Fruit fly (Drosophila melanogaster) whole organism, embryonic: ENCODE data around the gene Hrs.

ENCODE experiments used
- Antp ChIP-seq: fragments of 200-800 bp; sonication (Bioruptor generic); optimal IDR thresholded peaks from 3 replicates; lab custom pipeline; 2016; ENCODE audit warnings: missing biosample characterization, missing genetic modification characterization
- C15 ChIP-seq: fragments of 200-800 bp; sonication (Bioruptor generic); IDR thresholded peaks from 3 replicates; pipeline ENCODE4 v1.3.6; 2022; ENCODE audit warnings: missing biosample characterization, missing genetic modification characterization
- CG10959 ChIP-seq: fragments of 200-800 bp; sonication (Bioruptor generic); IDR thresholded peaks from 2 replicates; pipeline ENCODE4 v1.3.6; 2022; ENCODE audit warnings: missing biosample characterization, missing genetic modification characterization
- CG11085 ChIP-seq: fragments of 200-800 bp; sonication (Bioruptor generic); IDR thresholded peaks from 2 replicates; pipeline ENCODE4 v1.3.6; 2022; ENCODE audit warnings: missing biosample characterization, missing genetic modification characterization
- CG15011 ChIP-seq: fragments of 200-800 bp; sonication (Bioruptor generic); optimal IDR thresholded peaks from 3 replicates; lab custom pipeline; 2018; ENCODE audit warnings: missing biosample characterization, mild to moderate bottlenecking, missing genetic modification characterization
- CG1529 ChIP-seq: fragments of 200-800 bp; sonication (Bioruptor generic); optimal IDR thresholded peaks from 3 replicates; lab custom pipeline; 2018; ENCODE audit warnings: missing biosample characterization, missing genetic modification characterization
- CG16863 ChIP-seq: fragments of 200-800 bp; sonication (Bioruptor generic); optimal IDR thresholded peaks from 3 replicates; lab custom pipeline; 2016; ENCODE audit warnings: missing biosample characterization, missing genetic modification characterization
- CG17328 ChIP-seq: fragments of 200-800 bp; sonication (Bioruptor generic); IDR thresholded peaks from 2 replicates; pipeline ENCODE4 v1.3.6; 2022; ENCODE audit warnings: missing biosample characterization, missing genetic modification characterization
- CG18476 ChIP-seq: fragments of 200-800 bp; sonication (Bioruptor generic); optimal IDR thresholded peaks from 2 replicates; lab custom pipeline; 2016; ENCODE audit warnings: missing biosample characterization, mild to moderate bottlenecking, missing genetic modification characterization
- CG18764 ChIP-seq: fragments of 200-800 bp; sonication (Bioruptor generic); optimal IDR thresholded peaks from 3 replicates; lab custom pipeline; 2016; ENCODE audit warnings: missing biosample characterization, missing genetic modification characterization
- CG30020 ChIP-seq: fragments of 200-800 bp; optimal IDR thresholded peaks from 2 replicates; lab custom pipeline; 2019; ENCODE audit warnings: missing biosample characterization, mild to moderate bottlenecking, missing genetic modification characterization, moderate library complexity
- CG34376 ChIP-seq: fragments of 200-800 bp; sonication (Bioruptor generic); optimal IDR thresholded peaks from 2 replicates; lab custom pipeline; 2018; ENCODE audit warnings: missing biosample characterization, mild to moderate bottlenecking, missing genetic modification characterization
- CG4404 ChIP-seq: fragments of 200-800 bp; sonication (Bioruptor generic); IDR thresholded peaks from 2 replicates; pipeline ENCODE4 v1.3.6; 2022; ENCODE audit warnings: missing biosample characterization, missing genetic modification characterization
- CG4707 ChIP-seq: fragments of 200-800 bp; sonication (Bioruptor generic); optimal IDR thresholded peaks from 2 replicates; lab custom pipeline; 2018; ENCODE audit warnings: missing biosample characterization, mild to moderate bottlenecking, missing genetic modification characterization, moderate library complexity
- CG4854 ChIP-seq: fragments of 200-800 bp; sonication (Bioruptor generic); optimal IDR thresholded peaks from 2 replicates; lab custom pipeline; 2016; ENCODE audit warnings: missing biosample characterization, missing genetic modification characterization, inconsistent platforms
- CG5245 ChIP-seq: fragments of 200-800 bp; sonication (Bioruptor generic); optimal IDR thresholded peaks from 3 replicates; lab custom pipeline; 2016; ENCODE audit warnings: missing biosample characterization, missing genetic modification characterization
- CG6791 ChIP-seq: fragments of 200-800 bp; sonication (Bioruptor generic); IDR thresholded peaks from 3 replicates; pipeline ENCODE4 v1.3.6; 2022; ENCODE audit warnings: missing biosample characterization, missing genetic modification characterization; ENCODE audit not compliant: partially characterized antibody
- CG7372 ChIP-seq: fragments of 200-800 bp; sonication (Bioruptor generic); IDR thresholded peaks from 2 replicates; pipeline ENCODE4 v1.3.6; 2022; ENCODE audit warnings: missing biosample characterization, missing genetic modification characterization
- CG8281 ChIP-seq: fragments of 200-800 bp; sonication (Bioruptor generic); optimal IDR thresholded peaks from 2 replicates; lab custom pipeline; 2018; ENCODE audit warnings: missing biosample characterization, mild to moderate bottlenecking, missing genetic modification characterization, moderate library complexity
- CG9797 ChIP-seq: fragments of 200-800 bp; sonication (Bioruptor generic); optimal IDR thresholded peaks from 3 replicates; lab custom pipeline; 2018; ENCODE audit warnings: missing biosample characterization, mild to moderate bottlenecking, missing genetic modification characterization
- CHES-1-like ChIP-seq: fragments of 200-800 bp; sonication (Bioruptor generic); optimal IDR thresholded peaks from 2 replicates; lab custom pipeline; 2016; ENCODE audit warnings: missing biosample characterization, missing genetic modification characterization
- D ChIP-seq, 2 experiments: fragments of 200-800 bp in 1 of 2; fragments of >200 bp in 1 of 2; sonication (Bioruptor generic) in 1 of 2; optimal IDR thresholded peaks; 2 replicates in 1 of 2; 3 replicates in 1 of 2; lab custom pipeline; 2017; ENCODE audit warnings: mild to moderate bottlenecking in 1 of 2, missing biosample characterization in 1 of 2, missing genetic modification characterization in 1 of 2, missing genetic modification reagents in 1 of 2
- Dip2 ChIP-seq: fragments of 200-800 bp; sonication (Bioruptor generic); IDR thresholded peaks from 2 replicates; pipeline ENCODE4 v1.3.6; 2022; ENCODE audit warnings: missing biosample characterization, missing genetic modification characterization
- ERR ChIP-seq: fragments of 200-800 bp; sonication (Bioruptor generic); optimal IDR thresholded peaks from 2 replicates; lab custom pipeline; 2016; ENCODE audit warnings: missing biosample characterization, missing genetic modification characterization
- MTF-1 ChIP-seq: fragments of 200-800 bp; sonication (Bioruptor generic); optimal IDR thresholded peaks from 2 replicates; lab custom pipeline; 2018; ENCODE audit warnings: missing biosample characterization, mild to moderate bottlenecking, missing genetic modification characterization, borderline replicate concordance
- Mad ChIP-seq: fragments of 200-800 bp; sonication (Bioruptor generic); optimal IDR thresholded peaks from 2 replicates; lab custom pipeline; 2016; ENCODE audit warnings: missing biosample characterization, missing genetic modification characterization
- Nf-YA ChIP-seq: fragments of 200-800 bp; sonication (Bioruptor generic); IDR thresholded peaks from 2 replicates; pipeline ENCODE4 v1.3.6; 2022; ENCODE audit warnings: missing biosample characterization, missing genetic modification characterization
- Nf-YB ChIP-seq: fragments of 200-800 bp; sonication (Bioruptor generic); optimal IDR thresholded peaks from 3 replicates; lab custom pipeline; 2019; ENCODE audit warnings: missing biosample characterization, mild to moderate bottlenecking, missing genetic modification characterization, moderate library complexity
- Poxn ChIP-seq: fragments of 200-800 bp; sonication (Bioruptor generic); IDR thresholded peaks from 2 replicates; pipeline ENCODE4 v1.3.6; 2022; ENCODE audit warnings: missing biosample characterization, missing genetic modification characterization
- Ptx1 ChIP-seq: fragments of 200-800 bp; sonication (Bioruptor generic); IDR thresholded peaks from 2 replicates; pipeline ENCODE4 v1.3.6; 2022; ENCODE audit warnings: missing biosample characterization, missing genetic modification characterization
- Sin3A ChIP-seq: fragments of >200 bp; optimal IDR thresholded peaks from 2 replicates; lab custom pipeline; 2018
- Sry-δ ChIP-seq: fragments of 200-800 bp; sonication (Bioruptor generic); optimal IDR thresholded peaks from 2 replicates; lab custom pipeline; 2016; ENCODE audit warnings: missing biosample characterization, missing genetic modification characterization
- TFAM ChIP-seq: fragments of 200-800 bp; sonication (Bioruptor generic); optimal IDR thresholded peaks from 2 replicates; lab custom pipeline; 2017; ENCODE audit warnings: missing biosample characterization, missing genetic modification characterization, inconsistent platforms
- caup ChIP-seq: fragments of 200-800 bp; sonication (Bioruptor generic); optimal IDR thresholded peaks from 3 replicates; lab custom pipeline; 2017; ENCODE audit warnings: missing biosample characterization, mild to moderate bottlenecking, missing genetic modification characterization, moderate library complexity; ENCODE audit not compliant: severe bottlenecking
- crc ChIP-seq: fragments of 200-800 bp; sonication (Bioruptor generic); optimal IDR thresholded peaks from 2 replicates; lab custom pipeline; 2016; ENCODE audit warnings: missing biosample characterization, missing genetic modification characterization
- crol ChIP-seq: fragments of 200-800 bp; sonication (Bioruptor generic); IDR thresholded peaks from 2 replicates; pipeline ENCODE4 v1.3.6; 2022; ENCODE audit warnings: missing biosample characterization, missing genetic modification characterization
- cwo ChIP-seq: fragments of 200-800 bp; sonication (Bioruptor generic); optimal IDR thresholded peaks from 3 replicates; lab custom pipeline; 2017; ENCODE audit warnings: missing biosample characterization, missing genetic modification characterization, mild to moderate bottlenecking, moderate library complexity, missing genetic modification reagents
- dati ChIP-seq: fragments of 200-800 bp; sonication (Bioruptor generic); IDR thresholded peaks from 2 replicates; pipeline ENCODE4 v1.3.6; 2022; ENCODE audit warnings: missing biosample characterization, missing genetic modification characterization
- dysf ChIP-seq: fragments of 200-800 bp; sonication (Bioruptor generic); IDR thresholded peaks from 3 replicates; pipeline ENCODE4 v1.3.6; 2022; ENCODE audit warnings: missing biosample characterization, missing genetic modification characterization
- fd3F ChIP-seq: fragments of 200-800 bp; sonication (Bioruptor generic); optimal IDR thresholded peaks from 2 replicates; lab custom pipeline; 2018; ENCODE audit warnings: missing biosample characterization, mild to moderate bottlenecking, missing genetic modification characterization, moderate library complexity
- gt ChIP-seq: fragments of 200-800 bp; sonication (Bioruptor generic); IDR thresholded peaks from 2 replicates; pipeline ENCODE4 v1.3.6; 2022; ENCODE audit warnings: missing biosample characterization, missing genetic modification characterization
- hbn ChIP-seq: fragments of 200-800 bp; sonication (Bioruptor generic); IDR thresholded peaks from 2 replicates; pipeline ENCODE4 v1.3.6; 2022; ENCODE audit warnings: missing biosample characterization, missing genetic modification characterization; ENCODE audit not compliant: partially characterized antibody
- lbe ChIP-seq: fragments of 200-800 bp; sonication (Bioruptor generic); optimal IDR thresholded peaks from 2 replicates; lab custom pipeline; 2016; ENCODE audit warnings: missing biosample characterization, mild to moderate bottlenecking, missing genetic modification characterization
- lmd ChIP-seq: fragments of 200-800 bp; sonication (Bioruptor generic); IDR thresholded peaks from 2 replicates; pipeline ENCODE4 v1.3.6; 2022; ENCODE audit warnings: missing biosample characterization, missing genetic modification characterization
- scrt ChIP-seq: fragments of 200-800 bp; sonication (Bioruptor generic); optimal IDR thresholded peaks from 2 replicates; lab custom pipeline; 2018; ENCODE audit warnings: missing biosample characterization, mild to moderate bottlenecking, missing genetic modification characterization, moderate library complexity
- sens-2 ChIP-seq: fragments of 200-800 bp; sonication (Bioruptor generic); IDR thresholded peaks from 2 replicates; pipeline ENCODE4 v1.3.6; 2022; ENCODE audit warnings: missing biosample characterization, missing genetic modification characterization
- slp2 ChIP-seq: fragments of 200-800 bp; sonication (Bioruptor generic); optimal IDR thresholded peaks from 2 replicates; lab custom pipeline; 2016; ENCODE audit warnings: missing biosample characterization, missing genetic modification characterization
- tll ChIP-seq, 2 experiments: fragments of 200-800 bp in 1 of 2; fragments of >200 bp in 1 of 2; sonication (Bioruptor generic) in 1 of 2; optimal IDR thresholded peaks; 2 replicates each; lab custom pipeline; 2017 to 2019; ENCODE audit warnings: missing biosample characterization in 2 of 2, missing genetic modification characterization in 2 of 2, mild to moderate bottlenecking in 1 of 2, moderate library complexity in 1 of 2
- tna ChIP-seq: fragments of 200-800 bp; sonication (Bioruptor generic); IDR thresholded peaks from 2 replicates; pipeline ENCODE4 v1.3.6; 2022; ENCODE audit warnings: missing biosample characterization, missing genetic modification characterization; ENCODE audit not compliant: partially characterized antibody

Hrs gene

DNA sequence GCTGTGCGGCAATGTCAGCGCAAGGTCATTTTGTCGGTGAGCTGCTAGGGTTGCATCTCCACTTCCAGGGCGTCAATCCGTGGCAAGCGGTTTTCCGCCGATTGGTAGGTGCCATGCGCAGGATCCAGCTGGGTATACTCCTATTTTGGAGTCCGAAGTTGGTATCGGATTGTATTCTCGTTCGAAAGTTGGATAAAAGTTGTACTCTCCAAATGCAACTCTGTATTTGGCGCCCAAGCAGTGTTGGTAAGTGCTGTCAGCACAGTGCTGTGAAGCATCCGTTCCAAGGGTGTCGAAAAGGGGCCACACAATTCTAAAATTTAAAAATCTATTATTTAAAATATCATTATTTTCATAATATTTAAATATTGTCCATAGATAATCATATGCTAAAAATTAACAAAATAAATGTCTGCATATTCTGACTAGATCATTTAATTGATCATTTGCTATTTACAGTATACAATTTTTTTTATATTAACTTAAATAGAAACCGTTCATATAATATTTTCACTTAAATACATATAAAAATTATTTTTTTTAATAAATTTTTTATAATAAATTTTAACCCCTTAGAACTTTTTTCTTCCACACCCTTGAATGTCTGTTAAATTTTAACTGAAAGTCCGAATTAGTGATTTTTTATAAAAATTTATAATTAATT lies 8.8 kb downstream of the Hrs start (continued):
- TF ChIP-seq CG11085 (GFP tag; lab: Robert Waterston, UW): peak; percentile 91
- no peak for TF ChIP-seq CG6791 (GFP tag; lab: Robert Waterston, UW)
- peak; percentile 64 for TF ChIP-seq MTF-1 (GFP tag; lab: Kevin White, UChicago)
- TF ChIP-seq tll (GFP tag; optimal IDR thresholded peaks at IDR 0.05; lab: Kevin White, UChicago): no peak
- peak; percentile 63 for TF ChIP-seq Sry-δ (GFP tag; lab: Kevin White, UChicago)
- peak; percentile 81 for TF ChIP-seq Mad (GFP tag; lab: Kevin White, UChicago)
- no peak for TF ChIP-seq D (optimal IDR thresholded peaks at IDR 0.05; lab: Kevin White, UChicago)
- peak; percentile 61 for TF ChIP-seq D (GFP tag; optimal IDR thresholded peaks at IDR 0.05; lab: Kevin White, UChicago)
- peak; percentile 83 for TF ChIP-seq CHES-1-like (GFP tag; lab: Kevin White, UChicago)
- peak; percentile 100 for TF ChIP-seq ERR (GFP tag; lab: Kevin White, UChicago)
- TF ChIP-seq Nf-YB (GFP tag; lab: Kevin White, UChicago): peak; percentile 67
- TF ChIP-seq CG34376 (GFP tag; lab: Kevin White, UChicago): peak; percentile 94
- TF ChIP-seq CG1529 (GFP tag; lab: Kevin White, UChicago): peak; percentile 55
- peak; percentile 64; the same call in 1 of the 2 replicates for TF ChIP-seq Nf-YA
- TF ChIP-seq Ptx1 (GFP tag; lab: Robert Waterston, UW): peak; percentile 92
- no peak for TF ChIP-seq dati
- peak; percentile 88 for TF ChIP-seq lmd (GFP tag; lab: Robert Waterston, UW)
- peak; percentile 39 for TF ChIP-seq CG9797 (GFP tag; lab: Kevin White, UChicago)
- TF ChIP-seq CG7372 (GFP tag; lab: Robert Waterston, UW): peak; percentile 82
- peak; percentile 66 for TF ChIP-seq Sin3A (lab: Kevin White, UChicago)
- TF ChIP-seq hbn: peak; percentile 17; the same call in 1 of the 2 replicates
- TF ChIP-seq CG16863: peak; percentile 60
- peak; percentile 78 for TF ChIP-seq CG30020 (tag; lab: Kevin White, UChicago)
- no peak for TF ChIP-seq crol (GFP tag; lab: Robert Waterston, UW)
- TF ChIP-seq fd3F (GFP tag; lab: Kevin White, UChicago): peak; percentile 78
- peak; percentile 52 for TF ChIP-seq CG8281 (tag; lab: Kevin White, UChicago)
- no peak; the same call in 1 of the 2 replicates for TF ChIP-seq sens-2 (GFP tag; lab: Robert Waterston, UW)
- TF ChIP-seq CG18764 (GFP tag; lab: Kevin White, UChicago): peak; percentile 79
- peak; percentile 79 for TF ChIP-seq CG4404 (GFP tag; lab: Robert Waterston, UW)
- TF ChIP-seq C15 (GFP tag; lab: Robert Waterston, UW): peak; percentile 56; the same call in 1 of the 3 replicates
- peak; percentile 90 for TF ChIP-seq dysf
- TF ChIP-seq CG4854 (GFP tag; lab: Kevin White, UChicago): peak; percentile 78
- TF ChIP-seq crc (GFP tag; lab: Kevin White, UChicago): peak; percentile 59
- TF ChIP-seq Poxn (GFP tag; lab: Robert Waterston, UW): peak; percentile 46; the same call in 1 of the 2 replicates
- TF ChIP-seq CG17328: peak; percentile 72
- no peak for TF ChIP-seq scrt (GFP tag; lab: Kevin White, UChicago)
- no peak for TF ChIP-seq CG15011 (GFP tag; lab: Kevin White, UChicago)
- TF ChIP-seq lbe (GFP tag; lab: Kevin White, UChicago): peak; percentile 79
- TF ChIP-seq gt (GFP tag; lab: Robert Waterston, UW): peak; percentile 63; the same call in 1 of the 2 replicates
- TF ChIP-seq cwo (GFP tag; lab: Kevin White, UChicago): peak; percentile 79
- TF ChIP-seq tna: peak; percentile 8; the same call in 1 of the 2 replicates
- peak; percentile 86 for TF ChIP-seq CG5245 (GFP tag; lab: Kevin White, UChicago)
- peak; percentile 53 for TF ChIP-seq slp2 (GFP tag; lab: Kevin White, UChicago)
- TF ChIP-seq TFAM (GFP tag; lab: Kevin White, UChicago): no peak
- TF ChIP-seq CG18476 (GFP tag; lab: Kevin White, UChicago): peak; percentile 73
- no peak for TF ChIP-seq Dip2 (GFP tag; lab: Robert Waterston, UW)
- TF ChIP-seq caup: peak; percentile 92
- TF ChIP-seq CG10959 (GFP tag; lab: Robert Waterston, UW): peak; percentile 63
- peak; percentile 87 for TF ChIP-seq Antp (GFP tag; lab: Kevin White, UChicago)
- TF ChIP-seq CG4707 (GFP tag; lab: Kevin White, UChicago): peak; percentile 59
